Worm (Caenorhabditis elegans) whole organism, L3 larva: ENCODE measurements around the gene popl-5.

Experiments used
- ceh-16 ChIP-seq: sonication (generic microtip); optimal IDR thresholded peaks from 2 replicates; lab custom pipeline; 2017; ENCODE audit warnings: missing biosample characterization, missing genetic modification characterization
- ceh-82 ChIP-seq: fragments of 150-350 bp; optimal IDR thresholded peaks from 2 replicates; lab custom pipeline; 2014; ENCODE audit warnings: missing biosample characterization, missing genetic modification characterization
- fkh-10 ChIP-seq: sonication (generic microtip); optimal IDR thresholded peaks from 2 replicates; lab custom pipeline; 2017; ENCODE audit warnings: missing biosample characterization, missing genetic modification reagents, missing genetic modification characterization
- jun-1 ChIP-seq: fragments of 150-350 bp; optimal IDR thresholded peaks from 2 replicates; lab custom pipeline; 2014; ENCODE audit warnings: missing biosample characterization, missing genetic modification reagents, missing genetic modification characterization

DNA sequence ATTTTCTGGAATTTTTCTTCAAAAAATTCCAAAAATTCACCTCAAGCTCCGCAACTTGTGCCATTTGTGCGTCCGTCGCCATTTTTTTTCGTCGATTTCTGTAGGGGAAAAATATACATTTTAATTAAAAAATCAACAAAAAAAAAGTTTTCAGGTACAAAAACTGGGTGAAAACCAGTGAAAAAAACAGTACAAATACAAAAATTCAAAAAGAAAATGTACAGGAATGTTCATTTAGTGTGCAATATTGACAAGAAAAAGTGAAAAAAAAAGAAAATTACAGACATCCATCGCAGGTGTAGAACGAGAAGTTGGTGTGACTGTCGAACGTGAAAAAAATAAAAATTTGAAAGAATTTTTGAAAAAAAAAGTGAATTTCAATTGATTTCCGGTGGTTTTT is 15.6 kb upstream of the popl-5 start, which contains the start of gene tin-10:
- TF ChIP-seq ceh-82 (tag; lab: Kevin White, UChicago) = no peak
- TF ChIP-seq ceh-16 (tag; lab: Kevin White, UChicago) = no peak
- TF ChIP-seq fkh-10 (GFP tag; lab: Kevin White, UChicago) = no peak
- TF ChIP-seq jun-1 (tag; lab: Kevin White, UChicago) = no peak
